Worm (Caenorhabditis elegans): ENCODE data around the gene acly-2.

acly-2 gene

DNA sequence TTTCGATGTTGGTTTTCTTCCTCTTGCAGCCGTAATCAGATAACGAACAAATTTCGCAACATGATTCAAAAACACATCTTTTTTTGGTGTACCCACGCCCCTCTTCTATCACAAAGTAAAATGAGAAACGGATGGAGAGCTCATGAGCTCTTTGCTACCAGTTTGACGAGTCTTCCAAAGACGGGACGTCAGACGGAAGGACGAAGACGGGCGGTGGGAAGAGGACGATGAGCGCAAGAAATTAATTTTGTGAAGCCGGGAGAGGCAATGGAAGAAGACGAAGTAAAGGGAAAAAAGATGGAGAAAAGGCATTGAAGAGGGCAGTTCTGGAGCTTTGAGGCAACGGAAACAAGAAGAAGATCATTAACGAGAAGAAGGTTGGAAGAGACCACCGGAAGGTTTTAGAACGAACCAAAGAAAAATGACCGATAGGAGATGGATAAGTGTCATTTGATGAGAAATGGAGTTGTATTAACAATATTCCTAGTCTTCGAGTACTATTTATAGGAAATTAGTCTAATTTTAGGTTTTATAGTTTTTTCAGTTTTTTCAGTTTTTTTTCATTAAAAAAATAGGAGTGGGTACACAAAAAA is 4.6 kb upstream of the acly-2 start:
- TF ChIP-seq ces-1 (GFP tag; optimal IDR thresholded peaks at IDR 0.05) (peak; percentile 68), ztf-11 (tag; optimal IDR thresholded peaks at IDR 0.05) (no peak)

DNA sequence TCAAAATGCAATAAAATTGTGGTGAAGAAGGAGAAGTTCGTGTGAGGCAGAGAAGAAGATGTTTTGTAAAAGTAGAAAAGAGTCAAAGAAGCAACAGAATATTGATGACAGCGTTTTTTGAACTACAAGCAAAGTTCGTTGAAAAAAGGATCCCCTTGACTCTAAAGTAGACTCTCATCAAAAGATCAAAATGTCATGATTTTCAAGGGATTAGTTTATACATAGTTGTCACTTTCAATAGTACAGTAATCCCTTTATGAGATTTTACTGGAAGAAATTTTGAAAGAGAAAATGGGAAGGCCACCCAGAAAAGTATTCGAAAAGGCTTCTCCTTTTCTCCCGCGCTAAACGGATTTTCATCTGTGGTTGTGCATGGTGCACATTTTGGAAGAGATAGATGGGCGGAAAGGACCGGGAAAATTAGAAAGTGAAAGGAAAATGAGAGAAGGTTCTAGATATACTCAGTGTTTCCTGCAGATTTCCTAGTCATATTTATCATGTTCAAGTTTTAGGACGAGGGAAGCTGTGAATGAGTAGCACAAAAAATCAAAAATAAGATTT is 3.3 kb upstream of the acly-2 start:
- TF ChIP-seq pha-4 (tag; optimal IDR thresholded peaks at IDR 0.05) = no peak
- peak; percentile 97 for TF ChIP-seq ces-1 (GFP tag; optimal IDR thresholded peaks at IDR 0.05)

DNA sequence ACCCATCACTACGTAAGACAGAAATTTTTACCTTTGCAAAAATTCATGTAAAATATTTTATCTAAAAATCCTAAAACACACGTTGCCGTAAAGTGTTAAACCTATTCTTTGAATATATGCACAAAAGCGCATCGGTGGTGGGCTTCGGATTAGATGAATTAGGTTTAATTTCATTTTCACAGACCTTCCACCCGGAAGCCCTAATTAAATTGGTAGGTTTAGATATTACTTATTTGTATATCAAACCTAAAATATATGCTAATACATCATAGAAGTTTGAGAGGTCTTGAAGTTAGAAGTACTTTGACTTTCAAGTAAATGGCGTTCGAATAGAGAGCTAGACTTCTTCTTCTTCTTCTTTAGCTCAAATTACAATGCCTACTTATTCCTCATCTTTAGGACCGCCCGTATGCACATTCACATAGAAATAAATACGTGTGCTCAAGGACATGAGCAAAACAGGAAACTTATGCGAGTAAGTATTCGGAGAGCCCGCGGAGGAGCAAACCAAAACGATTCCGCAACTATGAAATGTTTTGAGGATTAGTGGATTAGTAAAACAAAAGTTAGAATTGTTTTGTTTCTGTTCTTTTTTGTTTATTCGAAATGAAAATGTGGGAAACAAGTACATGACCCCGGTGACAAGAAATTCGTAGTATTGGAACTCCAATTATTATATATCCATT is 1.6 kb upstream of the acly-2 start:
- TF ChIP-seq ces-1 (GFP tag; optimal IDR thresholded peaks at IDR 0.05) = peak; percentile 95
- TF ChIP-seq M03D4.4 (tag; optimal IDR thresholded peaks at IDR 0.05) = no peak

DNA sequence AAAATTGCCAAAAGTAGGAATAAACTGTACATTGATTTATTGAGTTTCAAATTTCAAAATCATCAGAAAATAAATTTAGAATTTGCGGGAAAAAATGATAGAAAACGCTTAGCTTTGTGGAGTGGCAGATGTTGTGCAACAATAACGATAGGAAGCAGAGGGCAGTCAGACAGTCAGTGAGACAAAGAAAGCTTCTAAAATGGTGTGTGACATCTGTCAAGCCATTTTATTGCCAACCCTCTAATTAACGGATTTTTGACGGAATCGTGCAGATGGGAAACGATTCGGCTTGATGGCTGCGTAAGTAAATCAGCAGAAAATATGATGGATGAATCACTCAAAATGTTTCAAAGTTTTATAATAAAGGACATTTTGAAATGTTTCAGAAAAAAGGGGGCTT is 3.8 kb downstream of the acly-2 start, which contains the start of gene max-1:
max-1 (minus strand) TSS at position 124 of the 400 bp plus-strand sequence.
- TF ChIP-seq lin-32 (GFP tag; optimal IDR thresholded peaks at IDR 0.05) (peak; percentile 91), ceh-39 (tag; optimal IDR thresholded peaks at IDR 0.05) (no peak), ces-1 (GFP tag; optimal IDR thresholded peaks at IDR 0.05) (peak; percentile 9), cnd-1 (tag; optimal IDR thresholded peaks at IDR 0.05) (peak; percentile 73), ztf-11 (tag; optimal IDR thresholded peaks at IDR 0.05) (no peak), unc-62 (GFP tag; optimal IDR thresholded peaks at IDR 0.05) (peak; percentile 66), mab-5 (tag; optimal IDR thresholded peaks at IDR 0.05) (no peak), mls-2 (tag; optimal IDR thresholded peaks at IDR 0.05) (no peak)

DNA sequence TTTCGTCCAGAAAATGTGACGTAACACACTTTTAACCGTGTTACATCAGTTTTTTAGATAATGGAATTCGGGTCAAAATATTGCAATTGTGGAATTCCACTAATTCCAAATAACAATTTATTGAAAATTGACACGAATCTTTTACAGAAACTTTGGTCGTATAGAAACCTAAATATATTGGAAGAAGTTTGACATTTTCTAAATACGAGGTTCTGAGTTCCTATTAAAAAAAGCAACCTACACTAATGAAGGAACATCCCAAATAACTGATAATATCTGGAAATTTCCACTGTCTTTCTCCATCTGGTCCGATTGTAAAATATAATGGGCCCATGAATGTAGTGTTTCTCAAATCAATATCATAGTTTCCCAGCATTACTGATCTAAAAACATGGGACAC is 5.0 kb downstream of the acly-2 start:
- TF ChIP-seq zip-8 (tag; optimal IDR thresholded peaks at IDR 0.05) (peak; percentile 57), nhr-76 (tag; optimal IDR thresholded peaks at IDR 0.05) (no peak)

DNA sequence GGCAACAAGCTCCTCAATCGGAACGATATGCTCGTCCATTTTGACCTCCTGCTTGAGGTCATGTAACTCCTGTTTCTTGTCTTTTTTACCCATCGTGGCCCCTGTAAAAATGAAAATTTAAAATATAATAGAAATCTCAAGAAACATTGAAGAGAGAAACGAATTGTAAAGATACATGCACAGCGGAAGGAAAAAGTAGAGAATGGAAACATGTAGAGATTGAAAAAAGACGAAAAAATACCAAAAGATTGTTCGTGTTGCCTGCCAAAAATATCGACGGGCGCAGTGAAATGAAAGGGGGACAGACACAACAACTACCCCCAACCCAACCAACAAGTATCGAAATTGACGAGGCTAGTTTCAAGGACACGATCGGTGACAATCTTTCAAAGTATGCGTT is 13.6 kb downstream of the acly-2 start, which contains the start of gene eat-6:
eat-6 (minus strand) TSS at position 101 of the 400 bp plus-strand sequence.
- no peak for TF ChIP-seq nhr-2 (tag; optimal IDR thresholded peaks at IDR 0.05)
- no peak for TF ChIP-seq mab-5 (tag; optimal IDR thresholded peaks at IDR 0.05)
- no peak for TF ChIP-seq sptf-1 (tag; optimal IDR thresholded peaks at IDR 0.05)
- no peak for TF ChIP-seq sem-2 (GFP tag; optimal IDR thresholded peaks at IDR 0.05)
- TF ChIP-seq tbx-8 (GFP tag; optimal IDR thresholded peaks at IDR 0.05) = no peak
- no peak for TF ChIP-seq mep-1 (tag; optimal IDR thresholded peaks at IDR 0.05)
- no peak for TF ChIP-seq hlh-1 (tag; optimal IDR thresholded peaks at IDR 0.05)
- TF ChIP-seq lin-32 (GFP tag; optimal IDR thresholded peaks at IDR 0.05) = no peak
- no peak for TF ChIP-seq nhr-76 (tag; optimal IDR thresholded peaks at IDR 0.05)
- no peak for TF ChIP-seq pha-4 (tag; optimal IDR thresholded peaks at IDR 0.05)
- no peak for TF ChIP-seq ztf-11 (tag; optimal IDR thresholded peaks at IDR 0.05)
- TF ChIP-seq cnd-1 (tag; optimal IDR thresholded peaks at IDR 0.05) = no peak
- TF ChIP-seq bed-3 (GFP tag; optimal IDR thresholded peaks at IDR 0.05) = no peak
- TF ChIP-seq elt-3 (tag; optimal IDR thresholded peaks at IDR 0.05) = no peak
- no peak for TF ChIP-seq lsy-2 (tag; optimal IDR thresholded peaks at IDR 0.05)
- no peak for TF ChIP-seq elt-1 (tag; optimal IDR thresholded peaks at IDR 0.05; ENCODE audit: borderline replicate concordance, insufficient read depth)
- TF ChIP-seq drap-1 (GFP tag; optimal IDR thresholded peaks at IDR 0.05) = no peak
- TF ChIP-seq unc-120 (tag; optimal IDR thresholded peaks at IDR 0.05; ENCODE audit: poor library complexity, severe bottlenecking) = no peak

DNA sequence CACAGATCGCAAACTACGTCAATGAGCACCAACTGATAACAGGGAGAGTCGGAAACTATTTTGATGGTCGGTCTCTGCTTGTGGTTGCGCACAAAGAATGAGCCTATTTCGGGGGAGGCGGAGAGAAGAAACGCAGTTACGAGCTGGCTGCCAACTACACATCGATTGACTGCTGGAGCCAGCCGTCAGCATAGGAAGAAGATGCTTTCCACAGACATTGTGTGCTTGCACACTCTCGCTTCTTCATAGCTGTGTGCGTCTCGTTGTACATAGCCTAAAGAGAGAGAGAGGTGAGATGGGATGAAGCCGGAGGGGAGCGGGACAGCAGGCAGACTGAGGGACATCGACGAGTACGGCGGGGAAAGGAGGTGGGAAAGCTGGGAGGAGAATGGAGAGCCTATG is 14.2 kb downstream of the acly-2 start:
- TF ChIP-seq M03D4.4 (tag; optimal IDR thresholded peaks at IDR 0.05) (peak; percentile 49), unc-120 (tag; optimal IDR thresholded peaks at IDR 0.05; ENCODE audit: poor library complexity, severe bottlenecking) (peak; percentile 91), ham-2 (GFP tag; optimal IDR thresholded peaks at IDR 0.05) (peak; percentile 54), bed-3 (GFP tag; optimal IDR thresholded peaks at IDR 0.05) (no peak), unc-62 (GFP tag; optimal IDR thresholded peaks at IDR 0.05) (no peak), pha-4 (tag; optimal IDR thresholded peaks at IDR 0.05) (peak; percentile 62), mab-5 (tag; optimal IDR thresholded peaks at IDR 0.05) (no peak), sptf-1 (tag; optimal IDR thresholded peaks at IDR 0.05) (peak; percentile 29), nhr-237 (tag; optimal IDR thresholded peaks at IDR 0.05) (peak; percentile 18), sem-2 (GFP tag; optimal IDR thresholded peaks at IDR 0.05) (no peak), ceh-83 (GFP tag; optimal IDR thresholded peaks at IDR 0.05) (peak; percentile 70), zip-8 (tag; optimal IDR thresholded peaks at IDR 0.05) (no peak), ceh-43 (GFP tag; optimal IDR thresholded peaks at IDR 0.05) (no peak), lin-32 (GFP tag; optimal IDR thresholded peaks at IDR 0.05) (no peak), elt-3 (tag; optimal IDR thresholded peaks at IDR 0.05) (no peak), cnd-1 (tag; optimal IDR thresholded peaks at IDR 0.05) (no peak), ces-1 (GFP tag; optimal IDR thresholded peaks at IDR 0.05) (peak; percentile 54), flh-1 (GFP tag; optimal IDR thresholded peaks at IDR 0.05) (no peak), mep-1 (tag; optimal IDR thresholded peaks at IDR 0.05) (peak; percentile 33), nhr-12 (tag; optimal IDR thresholded peaks at IDR 0.05) (no peak), elt-1 (tag; optimal IDR thresholded peaks at IDR 0.05; ENCODE audit: borderline replicate concordance, insufficient read depth) (no peak), nhr-28 (tag; optimal IDR thresholded peaks at IDR 0.05) (no peak), snpc-4 (tag; optimal IDR thresholded peaks at IDR 0.05) (no peak), ztf-11 (tag; optimal IDR thresholded peaks at IDR 0.05) (no peak), drap-1 (GFP tag; optimal IDR thresholded peaks at IDR 0.05) (peak; percentile 30), lsy-2 (tag; optimal IDR thresholded peaks at IDR 0.05) (no peak), mls-2 (tag; optimal IDR thresholded peaks at IDR 0.05) (no peak)

All from whole organism, mixed stage, embryonic.